Worm (Caenorhabditis elegans): Measurements from ENCODE around the gene taf-13.

taf-13 gene

ce11 chrII:10579655-10580054, 25.8 kb downstream of the taf-13 start, which contains the start of gene dohh-1:
Gene dohh-1, plus strand, starts transcription at chrII:10579955.
- TF ChIP-seq efl-1 (optimal IDR thresholded peaks at IDR 0.05) (no peak), efl-1 (GFP tag; optimal IDR thresholded peaks at IDR 0.05 in 1 of 2) (peak in 1 of 2 experiments; percentile 14), lin-14 (GFP tag; optimal IDR thresholded peaks at IDR 0.05) (no peak), mdl-1 (tag; optimal IDR thresholded peaks at IDR 0.05) (no peak), ztf-4 (tag; optimal IDR thresholded peaks at IDR 0.05) (no peak), nhr-11 (tag; optimal IDR thresholded peaks at IDR 0.05) (no peak), xbp-1 (tag; optimal IDR thresholded peaks at IDR 0.05) (no peak), vab-15 (tag; optimal IDR thresholded peaks at IDR 0.05) (no peak), lin-13 (GFP tag; optimal IDR thresholded peaks at IDR 0.05) (no peak)

ce11 chrII:10578843-10579430, 26.5 kb downstream of the taf-13 start, which contains the start of gene rpb-6:
Gene rpb-6, plus strand, starts transcription at chrII:10579380.
- TF ChIP-seq skn-1 (tag; optimal IDR thresholded peaks at IDR 0.05) (peak; percentile 20), nhr-71 (tag; optimal IDR thresholded peaks at IDR 0.05) (peak; percentile 39), hlh-4 (tag; optimal IDR thresholded peaks at IDR 0.05) (no peak), lsy-2 (tag; optimal IDR thresholded peaks at IDR 0.05) (peak; percentile 52 to 86), blmp-1 (tag; optimal IDR thresholded peaks at IDR 0.05) (peak; percentile 54), lin-13 (GFP tag; optimal IDR thresholded peaks at IDR 0.05) (peak; percentile 24), dpl-1 (GFP tag; optimal IDR thresholded peaks at IDR 0.05) (peak; percentile 75 to 88 (median 84)), ceh-8 (GFP tag; optimal IDR thresholded peaks at IDR 0.05) (no peak), nhr-47 (tag; optimal IDR thresholded peaks at IDR 0.05) (peak; percentile 38), elt-3 (tag; optimal IDR thresholded peaks at IDR 0.05) (peak in 1 of 6 experiments; percentile 2), lin-35 (GFP tag; optimal IDR thresholded peaks at IDR 0.05) (peak; percentile 73 to 94), mep-1 (tag; optimal IDR thresholded peaks at IDR 0.05) (peak; percentile 52), mef-2 (tag; optimal IDR thresholded peaks at IDR 0.05) (no peak), efl-1 (optimal IDR thresholded peaks at IDR 0.05) (peak; percentile 37 to 87), efl-1 (GFP tag; optimal IDR thresholded peaks at IDR 0.05 in 1 of 2) (peak; percentile 87 to 99), rnt-1 (tag; optimal IDR thresholded peaks at IDR 0.05) (peak; percentile 41), nhr-20 (tag; optimal IDR thresholded peaks at IDR 0.05) (peak; percentile 7), ztf-4 (tag; optimal IDR thresholded peaks at IDR 0.05) (no peak), nhr-28 (tag; optimal IDR thresholded peaks at IDR 0.05) (no peak), C16A3.4 (tag; optimal IDR thresholded peaks at IDR 0.05) (peak; percentile 25), snu-23 (GFP tag; optimal IDR thresholded peaks at IDR 0.05) (peak; percentile 17)

ce11 chrII:10574177-10574576, 31.2 kb downstream of the taf-13 start:
- TF ChIP-seq alr-1 (tag; optimal IDR thresholded peaks at IDR 0.05; ENCODE audit: borderline replicate concordance) (no peak), rnt-1 (tag; optimal IDR thresholded peaks at IDR 0.05) (no peak), tbx-2 (tag; optimal IDR thresholded peaks at IDR 0.05) (no peak)

ce11 chrII:10571967-10572366, 33.4 kb downstream of the taf-13 start, which contains the start of gene C06A1.3:
Gene C06A1.3, plus strand, starts transcription at chrII:10572267.
- no peak for TF ChIP-seq lin-39 (tag; optimal IDR thresholded peaks at IDR 0.05)
- TF ChIP-seq hlh-17 (GFP tag; optimal IDR thresholded peaks at IDR 0.05; ENCODE audit: borderline replicate concordance) = no peak
- TF ChIP-seq pag-3 (tag; optimal IDR thresholded peaks at IDR 0.05; ENCODE audit: borderline replicate concordance, insufficient read depth) = no peak
- no peak for TF ChIP-seq lir-3 (tag; optimal IDR thresholded peaks at IDR 0.05; ENCODE audit: poor library complexity)
- TF ChIP-seq unc-30 (tag; optimal IDR thresholded peaks at IDR 0.05) = no peak
- TF ChIP-seq unc-98 (GFP tag; IDR thresholded peaks at IDR 0.05) = no peak
- TF ChIP-seq ceh-90 (tag; optimal IDR thresholded peaks at IDR 0.05) = no peak
- no peak for TF ChIP-seq mep-1 (tag; optimal IDR thresholded peaks at IDR 0.05)
- no peak for TF ChIP-seq mef-2 (tag; optimal IDR thresholded peaks at IDR 0.05)
- no peak for TF ChIP-seq skn-1 (tag; optimal IDR thresholded peaks at IDR 0.05)
- no peak for TF ChIP-seq jun-1 (tag; optimal IDR thresholded peaks at IDR 0.05)
- no peak for TF ChIP-seq lsy-2 (tag; optimal IDR thresholded peaks at IDR 0.05)
- no peak for TF ChIP-seq fkh-4 (tag; optimal IDR thresholded peaks at IDR 0.05; ENCODE audit: borderline replicate concordance)
